Fruit fly (Drosophila melanogaster) whole organism, embryonic: ENCODE results near the gene CG5435.

ENCODE experiments used
- B-H2 ChIP-seq: fragments of 200-800 bp; sonication (Bioruptor generic); optimal IDR thresholded peaks from 2 replicates; lab custom pipeline; 2018; ENCODE audit warnings: missing biosample characterization, mild to moderate bottlenecking, missing genetic modification characterization
- CG12219 ChIP-seq: fragments of 200-800 bp; sonication (Bioruptor generic); optimal IDR thresholded peaks from 3 replicates; lab custom pipeline; 2018; ENCODE audit warnings: missing biosample characterization, mild to moderate bottlenecking, missing genetic modification characterization
- CG15073 ChIP-seq: fragments of 200-800 bp; sonication (Bioruptor generic); optimal IDR thresholded peaks from 2 replicates; lab custom pipeline; 2016; ENCODE audit warnings: missing biosample characterization, missing genetic modification characterization
- CG15696 ChIP-seq: fragments of 200-800 bp; sonication (Bioruptor generic); optimal IDR thresholded peaks from 2 replicates; lab custom pipeline; 2019; ENCODE audit warnings: missing biosample characterization, mild to moderate bottlenecking, missing genetic modification characterization, moderate library complexity
- CG18476 ChIP-seq: fragments of 200-800 bp; sonication (Bioruptor generic); optimal IDR thresholded peaks from 2 replicates; lab custom pipeline; 2016; ENCODE audit warnings: missing biosample characterization, mild to moderate bottlenecking, missing genetic modification characterization
- CG18599 ChIP-seq: fragments of 200-800 bp; sonication (Bioruptor generic); optimal IDR thresholded peaks from 3 replicates; lab custom pipeline; 2017; ENCODE audit warnings: missing biosample characterization, missing genetic modification characterization, mild to moderate bottlenecking, moderate library complexity, missing genetic modification reagents
- CG2199 ChIP-seq: fragments of 200-800 bp; sonication (Bioruptor generic); IDR thresholded peaks from 3 replicates; pipeline ENCODE4 v1.3.6; 2022; ENCODE audit warnings: missing biosample characterization, missing genetic modification characterization
- CG31224 ChIP-seq: fragments of 200-800 bp; sonication (Bioruptor generic); IDR thresholded peaks from 2 replicates; pipeline ENCODE4 v1.3.6; 2022; ENCODE audit warnings: missing biosample characterization, missing genetic modification characterization
- CG3407 ChIP-seq: fragments of 200-800 bp; sonication (Bioruptor generic); optimal IDR thresholded peaks from 2 replicates; lab custom pipeline; 2018; ENCODE audit warnings: missing biosample characterization, mild to moderate bottlenecking, missing genetic modification characterization
- CG4854 ChIP-seq: fragments of 200-800 bp; sonication (Bioruptor generic); optimal IDR thresholded peaks from 2 replicates; lab custom pipeline; 2016; ENCODE audit warnings: missing biosample characterization, missing genetic modification characterization, inconsistent platforms
- CG5180 ChIP-seq: fragments of 200-800 bp; sonication (Bioruptor generic); optimal IDR thresholded peaks from 3 replicates; lab custom pipeline; 2017; ENCODE audit warnings: missing biosample characterization, missing genetic modification characterization, mild to moderate bottlenecking, moderate library complexity, missing genetic modification reagents
- CG7357 ChIP-seq: fragments of 200-800 bp; sonication (Bioruptor generic); IDR thresholded peaks from 3 replicates; pipeline ENCODE4 v1.3.6; 2022; ENCODE audit warnings: missing biosample characterization, missing genetic modification characterization
- CG7928 ChIP-seq: fragments of 200-800 bp; sonication (Bioruptor generic); optimal IDR thresholded peaks from 2 replicates; lab custom pipeline; 2017; ENCODE audit warnings: missing biosample characterization, mild to moderate bottlenecking, missing genetic modification characterization
- CG7963 ChIP-seq: fragments of 200-800 bp; sonication (Bioruptor generic); IDR thresholded peaks from 3 replicates; pipeline ENCODE4 v1.3.6; 2022; ENCODE audit warnings: missing biosample characterization, missing genetic modification characterization; ENCODE audit not compliant: partially characterized antibody
- CG9727 ChIP-seq: fragments of 200-800 bp; sonication (Bioruptor generic); optimal IDR thresholded peaks from 3 replicates; lab custom pipeline; 2017; ENCODE audit warnings: missing biosample characterization, mild to moderate bottlenecking, missing genetic modification characterization
- Dip2 ChIP-seq: fragments of 200-800 bp; sonication (Bioruptor generic); IDR thresholded peaks from 2 replicates; pipeline ENCODE4 v1.3.6; 2022; ENCODE audit warnings: missing biosample characterization, missing genetic modification characterization
- Ets65A ChIP-seq: fragments of 200-800 bp; sonication (Bioruptor generic); peaks from one replicate; lab custom pipeline; 2016; ENCODE audit warnings: missing biosample characterization, missing genetic modification characterization
- GATAe ChIP-seq: fragments of 200-800 bp; sonication (Bioruptor generic); conservative IDR thresholded peaks from 2 replicates; pipeline ENCODE4 v1.3.6; 2022; ENCODE audit warnings: missing biosample characterization, missing genetic modification characterization
- HHEX ChIP-seq: fragments of 200-800 bp; sonication (Bioruptor generic); optimal IDR thresholded peaks from 3 replicates; lab custom pipeline; 2017; ENCODE audit warnings: missing biosample characterization, mild to moderate bottlenecking, missing genetic modification characterization, missing genetic modification reagents
- HLH4C ChIP-seq: fragments of 200-800 bp; sonication (Bioruptor generic); IDR thresholded peaks from 3 replicates; pipeline ENCODE4 v1.3.6; 2022; ENCODE audit warnings: missing biosample characterization, missing genetic modification characterization; ENCODE audit not compliant: partially characterized antibody
- Hand ChIP-seq: fragments of 200-800 bp; sonication (Bioruptor generic); optimal IDR thresholded peaks from 2 replicates; lab custom pipeline; 2017; ENCODE audit warnings: mild to moderate bottlenecking, missing biosample characterization, missing genetic modification reagents, missing genetic modification characterization
- HmgD ChIP-seq: fragments of 200-800 bp; sonication (Bioruptor generic); optimal IDR thresholded peaks from 3 replicates; lab custom pipeline; 2016; ENCODE audit warnings: missing biosample characterization, missing genetic modification characterization
- Mad ChIP-seq: fragments of 200-800 bp; sonication (Bioruptor generic); optimal IDR thresholded peaks from 2 replicates; lab custom pipeline; 2016; ENCODE audit warnings: missing biosample characterization, missing genetic modification characterization
- Med ChIP-seq: fragments of 200-800 bp; sonication (Bioruptor generic); peaks from one replicate; lab custom pipeline; 2016; ENCODE audit warnings: missing biosample characterization, missing genetic modification characterization, mild to moderate bottlenecking, inconsistent platforms, moderate library complexity
- Nf-YC ChIP-seq: fragments of 200-800 bp; optimal IDR thresholded peaks from 3 replicates; lab custom pipeline; 2019; ENCODE audit warnings: missing biosample characterization, mild to moderate bottlenecking, missing genetic modification characterization, moderate library complexity
- Ravus ChIP-seq: fragments of 200-800 bp; sonication (Bioruptor generic); IDR thresholded peaks from 2 replicates; pipeline ENCODE4 v1.3.6; 2022; ENCODE audit warnings: missing biosample characterization, missing genetic modification characterization
- Rx ChIP-seq: fragments of 200-800 bp; sonication (Bioruptor generic); IDR thresholded peaks from 2 replicates; pipeline ENCODE4 v1.3.6; 2022; ENCODE audit warnings: missing biosample characterization, missing genetic modification characterization
- cad ChIP-seq: fragments of >200 bp; optimal IDR thresholded peaks from 2 replicates; lab custom pipeline; 2017; ENCODE audit warnings: missing biosample characterization, missing genetic modification characterization
- ci ChIP-seq: fragments of 200-800 bp; sonication (Bioruptor generic); IDR thresholded peaks from 3 replicates; pipeline ENCODE4 v1.3.6; 2022; ENCODE audit warnings: missing biosample characterization, missing genetic modification characterization
- cwo ChIP-seq: fragments of 200-800 bp; sonication (Bioruptor generic); optimal IDR thresholded peaks from 3 replicates; lab custom pipeline; 2017; ENCODE audit warnings: missing biosample characterization, missing genetic modification characterization, mild to moderate bottlenecking, moderate library complexity, missing genetic modification reagents
- dan ChIP-seq: fragments of 200-800 bp; sonication (Bioruptor generic); IDR thresholded peaks from 2 replicates; pipeline ENCODE4 v1.3.6; 2022; ENCODE audit warnings: missing biosample characterization, missing genetic modification characterization
- disco-r ChIP-seq: fragments of 200-800 bp; sonication (Bioruptor generic); optimal IDR thresholded peaks from 2 replicates; lab custom pipeline; 2016; ENCODE audit warnings: missing biosample characterization, missing genetic modification characterization
- eve ChIP-seq, 2 experiments: fragments of >200 bp; optimal IDR thresholded peaks; 2 replicates each; lab custom pipeline; 2017; ENCODE audit warnings: missing biosample characterization in 2 of 2, missing genetic modification characterization in 2 of 2
- exex ChIP-seq: fragments of 200-800 bp; sonication (Bioruptor generic); optimal IDR thresholded peaks from 4 replicates; lab custom pipeline; 2018; ENCODE audit warnings: missing biosample characterization, mild to moderate bottlenecking, missing genetic modification characterization, moderate library complexity
- gcm ChIP-seq: fragments of 200-800 bp; sonication (Bioruptor generic); optimal IDR thresholded peaks from 2 replicates; lab custom pipeline; 2019; ENCODE audit warnings: missing biosample characterization, mild to moderate bottlenecking, missing genetic modification characterization, moderate library complexity
- grn ChIP-seq: fragments of 200-800 bp; sonication (Bioruptor generic); optimal IDR thresholded peaks from 3 replicates; lab custom pipeline; 2017; ENCODE audit warnings: missing biosample characterization, missing genetic modification characterization
- ken ChIP-seq: fragments of 200-800 bp; sonication (Bioruptor generic); IDR thresholded peaks from 3 replicates; pipeline ENCODE4 v1.3.6; 2022; ENCODE audit warnings: missing biosample characterization, missing genetic modification characterization
- lab ChIP-seq: fragments of 200-800 bp; sonication (Bioruptor generic); optimal IDR thresholded peaks from 3 replicates; lab custom pipeline; 2017; ENCODE audit warnings: missing biosample characterization, missing genetic modification characterization, mild to moderate bottlenecking, moderate library complexity, missing genetic modification reagents
- mld ChIP-seq: fragments of 200-800 bp; sonication (Bioruptor generic); IDR thresholded peaks from 3 replicates; pipeline ENCODE4 v1.3.6; 2022; ENCODE audit warnings: missing biosample characterization, missing genetic modification characterization; ENCODE audit not compliant: partially characterized antibody
- nom ChIP-seq: fragments of 200-800 bp; sonication (Bioruptor generic); optimal IDR thresholded peaks from 2 replicates; lab custom pipeline; 2017; ENCODE audit warnings: missing biosample characterization, missing genetic modification characterization, mild to moderate bottlenecking, moderate library complexity, missing genetic modification reagents
- oc ChIP-seq: fragments of 200-800 bp; sonication (Bioruptor generic); optimal IDR thresholded peaks from 2 replicates; lab custom pipeline; 2018; ENCODE audit warnings: missing biosample characterization, mild to moderate bottlenecking, missing genetic modification characterization, moderate library complexity
- scrt ChIP-seq: fragments of 200-800 bp; sonication (Bioruptor generic); optimal IDR thresholded peaks from 2 replicates; lab custom pipeline; 2018; ENCODE audit warnings: missing biosample characterization, mild to moderate bottlenecking, missing genetic modification characterization, moderate library complexity
- tna ChIP-seq: fragments of 200-800 bp; sonication (Bioruptor generic); IDR thresholded peaks from 2 replicates; pipeline ENCODE4 v1.3.6; 2022; ENCODE audit warnings: missing biosample characterization, missing genetic modification characterization; ENCODE audit not compliant: partially characterized antibody
- trem ChIP-seq: fragments of 200-800 bp; optimal IDR thresholded peaks from 3 replicates; lab custom pipeline; 2019; ENCODE audit warnings: missing biosample characterization, mild to moderate bottlenecking, missing genetic modification characterization, moderate library complexity
- unc-4 ChIP-seq: fragments of 200-800 bp; sonication (Bioruptor generic); IDR thresholded peaks from 2 replicates; pipeline ENCODE4 v1.3.6; 2022; ENCODE audit warnings: missing biosample characterization, missing genetic modification characterization; ENCODE audit not compliant: partially characterized antibody
- usp ChIP-seq: fragments of >200 bp; optimal IDR thresholded peaks from 2 replicates; lab custom pipeline; 2017; ENCODE audit warnings: missing biosample characterization, missing genetic modification characterization

The CG5435 gene

DNA sequence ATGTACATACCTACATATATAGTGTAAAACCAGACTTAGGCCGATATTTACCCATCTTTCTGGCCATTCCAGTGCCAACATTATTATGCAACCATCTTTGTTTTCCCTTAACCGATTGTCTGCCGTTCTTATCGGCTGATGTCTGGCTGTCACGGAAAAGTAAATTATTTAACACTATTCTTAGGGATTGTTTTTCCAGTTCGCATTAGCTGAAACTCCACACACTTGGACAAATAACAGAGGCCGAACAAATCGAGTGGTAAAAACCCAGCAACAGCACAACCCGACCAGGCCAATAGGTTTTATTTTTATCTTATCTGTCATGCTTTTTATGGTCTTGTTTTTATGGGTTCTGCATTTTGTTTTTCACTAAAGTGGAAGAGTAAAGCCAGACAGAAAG is 42.9 kb upstream of the CG5435 start (continued):
- TF ChIP-seq CG7963 (GFP tag; lab: Robert Waterston, UW) = no peak
- TF ChIP-seq unc-4 = no peak
- peak; percentile 34 for TF ChIP-seq CG18599 (GFP tag; lab: Kevin White, UChicago)
- no peak for TF ChIP-seq Dip2 (GFP tag; lab: Robert Waterston, UW)
- TF ChIP-seq Ravus = no peak
- TF ChIP-seq HmgD (GFP tag; lab: Kevin White, UChicago) = no peak
- peak; percentile 66 for TF ChIP-seq Med (GFP tag; lab: Kevin White, UChicago)
- no peak for TF ChIP-seq HLH4C (GFP tag; lab: Robert Waterston, UW)
- 0 out of 2 replicates have a peak, but pooled peaks have one; percentile 16 for TF ChIP-seq GATAe (GFP tag; lab: Robert Waterston, UW)
- no peak for TF ChIP-seq CG12219 (GFP tag; lab: Kevin White, UChicago)
- TF ChIP-seq CG3407 (GFP tag; lab: Kevin White, UChicago) = no peak
- TF ChIP-seq cwo = peak; percentile 13
- TF ChIP-seq tna (GFP tag; lab: Robert Waterston, UW) = no peak
- no peak for TF ChIP-seq Hand
- no peak for TF ChIP-seq trem (tag; lab: Kevin White, UChicago)
- TF ChIP-seq CG9727 (GFP tag; lab: Kevin White, UChicago) = no peak
- no peak for TF ChIP-seq disco-r (GFP tag; lab: Kevin White, UChicago)
- TF ChIP-seq Rx (GFP tag; lab: Robert Waterston, UW) = no peak
- peak; percentile 4 for TF ChIP-seq CG5180 (GFP tag; lab: Kevin White, UChicago)
- peak; percentile 85 for TF ChIP-seq CG2199 (GFP tag; lab: Robert Waterston, UW)
- TF ChIP-seq CG7928 (GFP tag; lab: Kevin White, UChicago) = peak; percentile 13
- TF ChIP-seq CG15073 (GFP tag; lab: Kevin White, UChicago) = no peak
- TF ChIP-seq scrt (GFP tag; lab: Kevin White, UChicago) = no peak
- no peak for TF ChIP-seq nom (GFP tag; lab: Kevin White, UChicago)
- peak; percentile 53 for TF ChIP-seq lab (GFP tag; lab: Kevin White, UChicago)
- TF ChIP-seq Mad (GFP tag; lab: Kevin White, UChicago) = no peak
- TF ChIP-seq ken (GFP tag; lab: Robert Waterston, UW) = no peak
- peak in 1 of 2 experiments; percentile 41 for TF ChIP-seq eve (GFP tag; optimal IDR thresholded peaks at IDR 0.05; lab: Kevin White, UChicago)
- no peak for TF ChIP-seq Ets65A
- TF ChIP-seq dan (GFP tag; lab: Robert Waterston, UW) = no peak
- peak; percentile 43 for TF ChIP-seq exex (tag; lab: Kevin White, UChicago)
- TF ChIP-seq Nf-YC (tag; lab: Kevin White, UChicago) = no peak
- peak; percentile 45 for TF ChIP-seq B-H2 (GFP tag; lab: Kevin White, UChicago)
- TF ChIP-seq CG18476 (GFP tag; lab: Kevin White, UChicago) = no peak
- TF ChIP-seq CG4854 (GFP tag; lab: Kevin White, UChicago) = no peak
- no peak for TF ChIP-seq grn
- TF ChIP-seq cad (GFP tag; lab: Kevin White, UChicago) = peak; percentile 18
- no peak for TF ChIP-seq oc
- peak; percentile 35 for TF ChIP-seq HHEX (GFP tag; lab: Kevin White, UChicago)
- TF ChIP-seq gcm (GFP tag; lab: Kevin White, UChicago) = no peak
- TF ChIP-seq usp (GFP tag; lab: Kevin White, UChicago) = no peak
- no peak for TF ChIP-seq CG15696 (tag; lab: Kevin White, UChicago)
- TF ChIP-seq CG31224 = no peak; the same call in 1 of the 2 replicates
- TF ChIP-seq ci = peak; percentile 25; the same call in 1 of the 3 replicates
- no peak for TF ChIP-seq CG7357 (GFP tag; lab: Robert Waterston, UW)
- TF ChIP-seq mld (GFP tag; lab: Robert Waterston, UW) = no peak
